Worm (Caenorhabditis elegans) whole organism, late embryonic: ENCODE results near the gene popl-5.
A peak's percentile ranks its signal among the peaks of the same experiment; 100 is the strongest.

ENCODE experiments used
- K02D7.2 ChIP-seq: sonication (generic microtip); optimal IDR thresholded peaks from 2 replicates; lab custom pipeline; 2017; ENCODE audit warnings: mild to moderate bottlenecking, missing genetic modification characterization, missing compliant biosample characterization
- Y22D7AL.16 ChIP-seq: sonication (generic microtip); optimal IDR thresholded peaks from 2 replicates; lab custom pipeline; 2016; ENCODE audit warnings: missing genetic modification characterization, missing compliant biosample characterization
- ceh-30 ChIP-seq: fragments of 150-350 bp; optimal IDR thresholded peaks from 2 replicates; lab custom pipeline; 2014; ENCODE audit warnings: missing biosample characterization, missing genetic modification characterization
- ceh-48 ChIP-seq: sonication (generic microtip); optimal IDR thresholded peaks from 2 replicates; lab custom pipeline; 2016; ENCODE audit warnings: missing genetic modification characterization, inconsistent platforms, missing compliant biosample characterization
- ceh-6 ChIP-seq: fragments of 200-800 bp; sonication (Bioruptor generic); optimal IDR thresholded peaks from 2 replicates; lab custom pipeline; 2018; ENCODE audit warnings: mild to moderate bottlenecking, missing genetic modification characterization, missing compliant biosample characterization
- dve-1 ChIP-seq: sonication (generic microtip); optimal IDR thresholded peaks from 2 replicates; lab custom pipeline; 2017; ENCODE audit warnings: antibody characterized with exemption, mild to moderate bottlenecking, missing genetic modification characterization, missing compliant biosample characterization
- elt-2 ChIP-seq: sonication (generic microtip); optimal IDR thresholded peaks from 2 replicates; lab custom pipeline; 2016; ENCODE audit warnings: missing genetic modification reagents, missing genetic modification characterization, missing compliant biosample characterization
- elt-4 ChIP-seq: sonication (generic microtip); optimal IDR thresholded peaks from 2 replicates; lab custom pipeline; 2016; ENCODE audit warnings: missing genetic modification characterization, missing compliant biosample characterization
- hlh-30 ChIP-seq: sonication (generic microtip); optimal IDR thresholded peaks from 2 replicates; lab custom pipeline; 2017; ENCODE audit warnings: antibody characterized with exemption, missing genetic modification characterization, missing compliant biosample characterization; ENCODE audit not compliant: insufficient read depth
- hlh-6 ChIP-seq: sonication (generic microtip); optimal IDR thresholded peaks from 2 replicates; lab custom pipeline; 2016; ENCODE audit warnings: missing genotype, missing genetic modification characterization, missing compliant biosample characterization
- lim-6 ChIP-seq: sonication (generic microtip); optimal IDR thresholded peaks from 2 replicates; lab custom pipeline; 2016; ENCODE audit warnings: missing genetic modification characterization, missing compliant biosample characterization
- lin-11 ChIP-seq: fragments of 200-800 bp; sonication (Bioruptor generic); optimal IDR thresholded peaks from 2 replicates; lab custom pipeline; 2018; ENCODE audit warnings: mild to moderate bottlenecking, missing genetic modification characterization, missing compliant biosample characterization
- nhr-232 ChIP-seq: sonication (generic microtip); optimal IDR thresholded peaks from 2 replicates; lab custom pipeline; 2016; ENCODE audit warnings: missing genetic modification characterization, missing compliant biosample characterization
- pat-9 ChIP-seq: fragments of 200-800 bp; sonication (Bioruptor generic); optimal IDR thresholded peaks from 2 replicates; lab custom pipeline; 2018; ENCODE audit warnings: mild to moderate bottlenecking, missing genetic modification characterization, moderate library complexity, missing compliant biosample characterization
- unc-3 ChIP-seq, 2 experiments: fragments of 200-800 bp in 1 of 2; sonication (Bioruptor generic) in 1 of 2; sonication (generic microtip) in 1 of 2; conservative IDR thresholded peaks in 1 of 2; optimal IDR thresholded peaks in 1 of 2; 2 replicates each; pipeline versions ENCODE4 v1.3.6 to Lab custom; 2016 to 2022; ENCODE audit warnings: missing compliant biosample characterization in 2 of 2, missing genetic modification characterization in 2 of 2, missing genetic modification reagents in 1 of 2
- unc-42 ChIP-seq: sonication (generic microtip); optimal IDR thresholded peaks from 2 replicates; lab custom pipeline; 2016; ENCODE audit warnings: missing genotype, missing genetic modification characterization, missing compliant biosample characterization
- unc-55 ChIP-seq: sonication (generic microtip); optimal IDR thresholded peaks from 2 replicates; lab custom pipeline; 2017; ENCODE audit warnings: missing biosample characterization, missing genetic modification reagents, missing genetic modification characterization
- zip-5 ChIP-seq: sonication (generic microtip); optimal IDR thresholded peaks from 2 replicates; lab custom pipeline; 2016; ENCODE audit warnings: missing genetic modification characterization, missing compliant biosample characterization
- ztf-16 ChIP-seq: sonication (generic microtip); optimal IDR thresholded peaks from 2 replicates; lab custom pipeline; 2017; ENCODE audit warnings: missing genetic modification characterization, missing compliant biosample characterization

popl-5 gene

ce11 chrIII:11444796-11445386 is 42.3 kb downstream of the popl-5 start:
- TF ChIP-seq pat-9 (tag; lab: Kevin White, UChicago) (no peak), unc-55 (GFP tag; lab: Kevin White, UChicago) (peak; percentile 20), ztf-16 (tag; lab: Kevin White, UChicago) (no peak), hlh-6 (tag; lab: Kevin White, UChicago) (no peak), hlh-30 (tag; lab: Kevin White, UChicago) (peak; percentile 57)

ce11 chrIII:11443408-11443994 is 43.6 kb downstream of the popl-5 start:
- TF ChIP-seq K02D7.2 (tag; lab: Kevin White, UChicago) (no peak), ceh-6 (GFP tag; lab: Kevin White, UChicago) (no peak), lin-11 (no peak), lim-6 (tag; lab: Kevin White, UChicago) (no peak), dve-1 (tag; lab: Kevin White, UChicago) (no peak), ceh-48 (tag; lab: Kevin White, UChicago) (no peak), unc-3 (GFP tag; conservative IDR thresholded peaks at IDR 0.05; lab: Robert Waterston, UW) (no peak), unc-3 (tag; optimal IDR thresholded peaks at IDR 0.05; lab: Kevin White, UChicago) (no peak), Y22D7AL.16 (tag; lab: Kevin White, UChicago) (no peak), elt-4 (no peak), unc-55 (GFP tag; lab: Kevin White, UChicago) (no peak)

ce11 chrIII:11442556-11442955 is 44.6 kb downstream of the popl-5 start, which contains the start of gene sbp-1:
Gene sbp-1 (minus strand): TSS chrIII:11442566.
- peak; percentile 44 for TF ChIP-seq elt-2 (tag; lab: Kevin White, UChicago)
- no peak for TF ChIP-seq pat-9 (tag; lab: Kevin White, UChicago)
- TF ChIP-seq ceh-30 (tag; lab: Kevin White, UChicago), result no peak
- TF ChIP-seq nhr-232 (tag; lab: Kevin White, UChicago), result no peak
- TF ChIP-seq unc-55 (GFP tag; lab: Kevin White, UChicago), result no peak
- TF ChIP-seq elt-4, result no peak
- no peak for TF ChIP-seq unc-42 (tag; lab: Kevin White, UChicago)
- no peak for TF ChIP-seq zip-5 (tag; lab: Kevin White, UChicago)
